Worm (Caenorhabditis elegans): ENCODE data around the gene glna-2.

glna-2 gene

DNA sequence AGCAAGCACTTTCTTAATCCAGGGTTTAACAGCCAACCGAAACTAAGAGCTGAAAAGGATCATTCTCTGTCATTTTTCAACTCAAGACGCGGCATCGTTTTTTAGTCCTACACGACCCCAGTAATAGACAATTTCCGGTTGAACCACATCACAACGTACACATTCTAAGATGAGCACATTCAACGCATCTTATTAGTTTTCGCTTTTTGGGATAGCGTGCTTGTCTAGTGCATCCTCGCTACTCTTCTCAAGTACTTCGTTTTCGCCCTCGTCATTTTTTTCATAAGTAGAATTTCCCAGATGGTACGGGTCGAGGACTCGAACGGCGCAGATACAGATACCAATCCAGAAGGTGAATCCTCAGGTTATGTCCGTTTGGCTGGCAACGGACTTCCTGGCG is 33.9 kb downstream of the glna-2 start, which contains the start of gene T05H10.1:
Gene T05H10.1 (plus strand): TSS at position 301 of the 400 bp plus-strand sequence.
- TF ChIP-seq bed-1 (GFP tag; IDR thresholded peaks at IDR 0.05) (no peak), madf-10 (tag; optimal IDR thresholded peaks at IDR 0.05) (no peak), zfh-2 (GFP tag; conservative IDR thresholded peaks at IDR 0.05) (0 out of 2 replicates have a peak, but pooled peaks have one; percentile 32), zim-3 (tag; optimal IDR thresholded peaks at IDR 0.05) (no peak), let-526 (GFP tag; IDR thresholded peaks at IDR 0.05) (no peak)

DNA sequence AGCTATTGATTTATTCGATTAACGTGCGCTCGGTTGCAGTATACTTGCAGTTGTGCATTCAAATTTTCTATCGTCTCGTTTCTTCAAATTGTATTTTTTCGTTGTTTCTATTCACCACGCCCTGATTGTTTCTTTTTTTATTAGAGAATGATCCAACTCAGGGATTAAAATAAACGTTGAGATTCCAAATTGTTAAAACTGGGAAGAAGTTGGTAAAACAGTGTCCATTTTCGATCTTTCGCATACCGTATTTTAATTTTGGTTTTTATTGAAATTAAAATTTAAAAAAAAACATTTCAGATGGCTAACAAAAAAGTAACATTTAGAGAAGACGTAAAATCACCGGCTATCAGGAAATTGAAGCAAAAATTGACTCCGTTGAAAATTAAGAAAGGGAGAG is 38.8 kb downstream of the glna-2 start, which contains the start of gene apn-1:
Gene apn-1 (plus strand): TSS at position 301 of the 400 bp plus-strand sequence.
- TF ChIP-seq somi-1 (GFP tag; optimal IDR thresholded peaks at IDR 0.05) (no peak), B0019.2 (GFP tag; conservative IDR thresholded peaks at IDR 0.05) (no peak), unc-62 (GFP tag; optimal IDR thresholded peaks at IDR 0.05) (no peak), ama-1 (optimal IDR thresholded peaks at IDR 0.05) (no peak), ama-1 (GFP tag; optimal IDR thresholded peaks at IDR 0.05) (peak in 1 of 2 experiments; percentile 13)

DNA sequence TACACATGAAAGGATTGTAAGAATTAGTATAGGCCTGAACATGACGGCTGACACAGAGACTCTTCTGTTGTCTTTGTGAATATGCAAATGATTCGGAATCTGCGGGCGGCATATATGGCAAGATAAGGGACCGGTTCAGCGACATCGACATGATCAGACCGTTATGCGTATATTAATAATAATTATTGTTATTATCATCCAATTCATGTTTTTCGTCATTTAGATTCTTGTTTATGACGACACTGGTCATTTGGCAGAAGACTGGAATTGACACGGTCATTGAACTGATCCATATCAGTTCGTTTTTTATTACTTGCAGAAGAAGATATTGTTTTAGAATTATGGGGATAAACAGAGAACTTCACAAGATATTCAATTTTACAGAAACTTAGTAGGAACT is 42.0 kb downstream of the glna-2 start, which contains the start of gene mtre-1:
Gene mtre-1 (minus strand): TSS at position 101 of the 400 bp plus-strand sequence.
- TF ChIP-seq F33H1.4 (GFP tag; IDR thresholded peaks at IDR 0.05) = no peak
- TF ChIP-seq B0035.1 (tag; optimal IDR thresholded peaks at IDR 0.05) = no peak
- no peak for TF ChIP-seq zim-3 (tag; optimal IDR thresholded peaks at IDR 0.05)
- no peak for TF ChIP-seq F52B5.7 (tag; optimal IDR thresholded peaks at IDR 0.05)
- TF ChIP-seq hrde-1 (tag; optimal IDR thresholded peaks at IDR 0.05; ENCODE audit: borderline replicate concordance) = no peak
- TF ChIP-seq F57C9.4 (tag; optimal IDR thresholded peaks at IDR 0.05) = no peak
- TF ChIP-seq F10E7.11 (tag; optimal IDR thresholded peaks at IDR 0.05) = no peak
- no peak for TF ChIP-seq cebp-2 (GFP tag; IDR thresholded peaks at IDR 0.05)
- no peak for TF ChIP-seq ets-4 (GFP tag; optimal IDR thresholded peaks at IDR 0.05)
- TF ChIP-seq rpc-1 (optimal IDR thresholded peaks at IDR 0.05) = no peak
- no peak for TF ChIP-seq rpc-1 (tag; optimal IDR thresholded peaks at IDR 0.05)
- TF ChIP-seq nhr-179 (tag; optimal IDR thresholded peaks at IDR 0.05) = no peak
- no peak for TF ChIP-seq ztf-26 (tag; optimal IDR thresholded peaks at IDR 0.05)

DNA sequence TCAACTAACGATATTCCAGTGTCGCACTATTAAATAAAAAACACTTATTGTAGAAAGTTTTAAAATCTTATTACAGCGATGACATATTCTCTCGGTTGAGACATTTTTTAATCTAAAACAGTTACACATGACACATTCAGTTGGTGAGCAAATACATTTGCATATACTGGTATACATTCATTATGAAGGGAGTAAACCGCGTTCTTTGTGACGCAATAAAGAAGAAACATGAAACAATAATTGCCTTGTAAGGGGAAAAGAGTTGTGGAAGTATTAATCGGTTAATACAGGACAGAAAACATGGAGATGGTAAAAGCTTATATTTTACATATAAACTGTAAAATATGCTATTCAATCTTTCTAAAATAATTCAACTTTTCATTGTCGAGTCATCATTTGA is 42.9 kb downstream of the glna-2 start:
- no peak for TF ChIP-seq repo-1 (tag; optimal IDR thresholded peaks at IDR 0.05)

DNA sequence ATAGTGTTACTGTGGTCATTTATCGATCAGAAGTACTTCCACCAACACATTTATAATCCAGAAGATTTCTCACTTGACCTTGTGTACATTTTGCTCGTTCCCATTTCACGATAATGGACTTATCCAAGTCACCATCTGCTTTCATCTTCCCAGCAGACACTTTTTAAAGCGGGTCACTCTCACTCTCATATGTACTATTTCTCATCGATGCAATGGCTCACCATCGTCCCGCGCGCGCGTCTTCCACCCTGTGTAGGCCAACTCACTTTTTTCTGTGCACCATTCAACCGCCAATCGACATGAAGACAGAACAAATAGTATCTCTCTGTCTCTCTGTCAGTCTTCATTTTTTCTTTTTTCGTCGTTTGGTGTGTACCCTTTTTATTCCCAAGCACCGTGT is 43.7 kb downstream of the glna-2 start:
- TF ChIP-seq aptf-2 (GFP tag; conservative IDR thresholded peaks at IDR 0.05) (peak; percentile 83; the same call in 1 of the 2 replicates), madf-8 (GFP tag; conservative IDR thresholded peaks at IDR 0.05) (peak; percentile 24; the same call in 1 of the 2 replicates), efl-1 (GFP tag; optimal IDR thresholded peaks at IDR 0.05) (peak; percentile 71), dpl-1 (GFP tag; optimal IDR thresholded peaks at IDR 0.05) (peak; percentile 2), mcd-1 (GFP tag; IDR thresholded peaks at IDR 0.05) (no peak)

DNA sequence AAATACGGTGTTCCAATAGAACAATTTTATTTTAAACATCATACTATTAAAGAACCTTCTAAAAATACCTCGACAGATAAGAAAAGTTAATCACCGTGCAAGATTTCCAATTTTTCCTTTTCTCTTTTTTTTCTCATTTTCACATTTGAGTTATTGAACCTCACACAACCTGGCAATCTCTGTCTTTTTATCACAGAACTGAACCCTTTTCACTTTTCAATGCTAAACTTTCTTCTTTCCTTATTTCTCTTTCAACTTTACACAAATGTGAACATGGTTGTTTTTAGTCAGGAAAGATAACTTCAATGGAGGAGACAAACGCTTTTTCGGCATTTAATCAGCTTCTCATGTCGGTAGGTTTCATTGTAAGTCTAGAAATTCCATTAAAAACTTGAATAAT is 44.4 kb downstream of the glna-2 start, which contains the start of gene T05H10.4:
Gene T05H10.4 (plus strand): TSS at position 301 of the 400 bp plus-strand sequence.
- no peak for TF ChIP-seq snpc-1.1 (tag; optimal IDR thresholded peaks at IDR 0.05; ENCODE audit: insufficient read depth)
- TF ChIP-seq zim-3 (tag; optimal IDR thresholded peaks at IDR 0.05) = no peak
- TF ChIP-seq nfyb-1 (GFP tag; IDR thresholded peaks at IDR 0.05) = no peak
- TF ChIP-seq F55B11.4 (tag; optimal IDR thresholded peaks at IDR 0.05; ENCODE audit: borderline replicate concordance, insufficient read depth) = no peak

All from whole organism, young adult.